Worm (Caenorhabditis elegans) whole organism, L1 larva: ENCODE results near the gene T07A5.7.

Experiments used
- egl-27 ChIP-seq, 2 experiments: fragments of 150-350 bp in 1 of 2; sonication (generic microtip); optimal IDR thresholded peaks; 3 replicates each; lab custom pipeline; 2017 to 2018; ENCODE audit warnings: missing biosample characterization in 2 of 2, missing genetic modification characterization in 2 of 2, missing genetic modification reagents in 2 of 2
- elt-3 ChIP-seq, 6 experiments: fragments of 150-350 bp in 1 of 6; sonication (generic microtip); optimal IDR thresholded peaks; 2 replicates each; lab custom pipeline; 2017 to 2018; ENCODE audit warnings: missing biosample characterization in 6 of 6, missing genetic modification characterization in 6 of 6, inconsistent platforms in 1 of 6

- no peak for TF ChIP-seq elt-3 (tag; optimal IDR thresholded peaks at IDR 0.05; lab: Kevin White, UChicago)
- no peak for TF ChIP-seq egl-27 (tag; optimal IDR thresholded peaks at IDR 0.05; lab: Kevin White, UChicago)
These were observed at the start of gene T07A5.7 for ce11 chrIII:10311016-10311415.
